Fruit fly (Drosophila melanogaster) whole organism, prepupa: ENCODE data around the gene CG10809.

Experiments used
- CG10631 ChIP-seq: fragments of 200-800 bp; sonication (Bioruptor generic); optimal IDR thresholded peaks from 2 replicates; lab custom pipeline; 2016; ENCODE audit warnings: missing biosample characterization, missing genetic modification characterization
- CG10669 ChIP-seq: fragments of 200-800 bp; sonication (Bioruptor generic); optimal IDR thresholded peaks from 3 replicates; lab custom pipeline; 2018; ENCODE audit warnings: missing biosample characterization, mild to moderate bottlenecking, missing genetic modification characterization, moderate library complexity
- CG3919 ChIP-seq: fragments of 200-800 bp; sonication (Bioruptor generic); optimal IDR thresholded peaks from 3 replicates; lab custom pipeline; 2016; ENCODE audit warnings: missing biosample characterization, missing genetic modification characterization
- CG6163 ChIP-seq: fragments of 200-800 bp; sonication (Bioruptor generic); IDR thresholded peaks from 3 replicates; pipeline ENCODE4 v1.3.6; 2022; ENCODE audit warnings: missing biosample characterization, missing genetic modification characterization
- CG6808 ChIP-seq: fragments of 200-800 bp; sonication (Bioruptor generic); optimal IDR thresholded peaks from 3 replicates; lab custom pipeline; 2017; ENCODE audit warnings: missing biosample characterization, missing genetic modification characterization, mild to moderate bottlenecking, moderate library complexity, missing genetic modification reagents
- CG7368 ChIP-seq: fragments of 200-800 bp; sonication (Bioruptor generic); optimal IDR thresholded peaks from 3 replicates; lab custom pipeline; 2016; ENCODE audit warnings: missing biosample characterization, missing genetic modification characterization
- Eip75B ChIP-seq: fragments of 200-800 bp; sonication (Bioruptor generic); optimal IDR thresholded peaks from 3 replicates; lab custom pipeline; 2016; ENCODE audit warnings: missing biosample characterization, missing genetic modification characterization
- Hr38 ChIP-seq: sonication (Bioruptor generic); optimal IDR thresholded peaks from 2 replicates; lab custom pipeline; 2016; ENCODE audit warnings: missing biosample characterization, missing genetic modification characterization
- Met ChIP-seq: fragments of 200-800 bp; sonication (Bioruptor generic); optimal IDR thresholded peaks from 3 replicates; lab custom pipeline; 2016; ENCODE audit warnings: missing biosample characterization, missing genetic modification characterization
- Smox ChIP-seq: fragments of 200-800 bp; sonication (Bioruptor generic); optimal IDR thresholded peaks from 3 replicates; lab custom pipeline; 2016; ENCODE audit warnings: missing biosample characterization, missing genetic modification characterization
- Sox102F ChIP-seq: fragments of 200-800 bp; sonication (Bioruptor generic); optimal IDR thresholded peaks from 2 replicates; lab custom pipeline; 2016; ENCODE audit warnings: missing biosample characterization, mild to moderate bottlenecking, missing genetic modification characterization
- dsx ChIP-seq: fragments of 200-800 bp; optimal IDR thresholded peaks from 3 replicates; lab custom pipeline; 2019; ENCODE audit warnings: missing biosample characterization, mild to moderate bottlenecking, missing genetic modification characterization, moderate library complexity; ENCODE audit not compliant: poor library complexity, severe bottlenecking
- esn ChIP-seq: fragments of 200-800 bp; sonication (Bioruptor generic); optimal IDR thresholded peaks from 2 replicates; lab custom pipeline; 2016; ENCODE audit warnings: missing biosample characterization, mild to moderate bottlenecking, missing genetic modification characterization, moderate library complexity
- fd85E ChIP-seq: fragments of 200-800 bp; sonication (Bioruptor generic); optimal IDR thresholded peaks from 3 replicates; lab custom pipeline; 2016; ENCODE audit warnings: missing biosample characterization, missing genetic modification characterization

- TF ChIP-seq CG10669 (no peak), CG6163 (no peak), Hr38 (GFP tag; lab: Kevin White, UChicago) (no peak), CG6808 (GFP tag; lab: Kevin White, UChicago) (no peak), Eip75B (no peak), CG3919 (GFP tag; lab: Kevin White, UChicago) (no peak), esn (GFP tag; lab: Kevin White, UChicago) (peak; percentile 20), fd85E (GFP tag; lab: Kevin White, UChicago) (no peak), Sox102F (no peak), dsx (GFP tag; lab: Kevin White, UChicago) (peak; percentile 19), Met (GFP tag; lab: Kevin White, UChicago) (no peak), CG10631 (GFP tag; lab: Kevin White, UChicago) (peak; percentile 42), Smox (GFP tag; lab: Kevin White, UChicago) (no peak), CG7368 (no peak)
Measured at dm6 chr3L:9864275-9865052, 4.8 kb upstream of the CG10809 start, which contains the start of the genes iPLA2-VIA and Ciz1.
